Worm (Caenorhabditis elegans): ENCODE measurements around the gene zfp-2.

zfp-2 gene

DNA sequence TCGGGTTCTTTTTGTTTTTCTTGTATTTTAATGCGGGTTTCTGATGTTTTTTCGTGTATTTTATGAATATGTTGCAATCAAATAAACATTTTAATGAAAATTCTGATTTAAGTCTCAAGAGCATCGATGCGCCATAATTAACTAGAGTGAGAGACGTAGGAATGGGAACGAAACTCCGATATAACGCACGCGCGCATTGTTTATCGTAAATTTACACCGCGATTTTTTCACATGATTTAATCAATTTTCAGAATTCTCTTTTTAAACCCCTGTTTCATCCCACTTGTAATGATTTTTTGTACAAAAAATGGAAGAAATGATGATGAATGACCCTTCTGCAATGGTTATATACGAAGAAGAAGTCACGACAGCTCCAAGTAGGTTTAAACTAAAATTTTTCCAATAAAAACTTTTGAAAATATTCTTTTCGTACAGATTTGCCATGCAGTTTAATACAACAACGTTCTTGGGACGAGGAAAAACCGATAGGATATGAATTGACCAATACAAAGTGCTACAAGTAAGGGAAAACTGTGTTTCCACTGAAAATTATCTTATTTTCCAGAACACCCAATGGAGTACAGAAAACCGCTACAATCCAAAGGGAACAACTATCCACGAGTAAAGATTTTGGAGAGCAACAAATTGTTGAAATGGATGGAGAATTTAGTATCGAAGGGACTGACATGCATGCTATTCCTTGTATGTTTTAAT, at the start of gene zfp-2:
Gene zfp-2, plus strand, starts transcription at position 214 of the 714 bp plus-strand sequence.
- TF ChIP-seq unc-42 (tag; optimal IDR thresholded peaks at IDR 0.05) (peak; percentile 47), pha-4 (tag; optimal IDR thresholded peaks at IDR 0.05) (no peak)

- TF ChIP-seq pros-1 (tag; optimal IDR thresholded peaks at IDR 0.05) (no peak), ceh-2 (tag; optimal IDR thresholded peaks at IDR 0.05) (no peak), lin-11 (tag; optimal IDR thresholded peaks at IDR 0.05) (no peak), unc-42 (tag; optimal IDR thresholded peaks at IDR 0.05) (no peak), unc-3 (GFP tag; conservative IDR thresholded peaks at IDR 0.05) (no peak), unc-3 (tag; optimal IDR thresholded peaks at IDR 0.05) (no peak), zip-5 (tag; optimal IDR thresholded peaks at IDR 0.05) (no peak), che-1 (tag; optimal IDR thresholded peaks at IDR 0.05) (no peak), hlh-15 (tag; optimal IDR thresholded peaks at IDR 0.05) (no peak), pha-2 (tag; optimal IDR thresholded peaks at IDR 0.05) (no peak), C38D4.7 (GFP tag; optimal IDR thresholded peaks at IDR 0.05) (no peak), eyg-1 (tag; optimal IDR thresholded peaks at IDR 0.05) (no peak), odd-2 (tag; optimal IDR thresholded peaks at IDR 0.05) (no peak), fkh-6 (tag; optimal IDR thresholded peaks at IDR 0.05) (no peak), rnt-1 (tag; optimal IDR thresholded peaks at IDR 0.05) (no peak), unc-55 (GFP tag; optimal IDR thresholded peaks at IDR 0.05) (no peak), pha-4 (tag; optimal IDR thresholded peaks at IDR 0.05) (no peak), ceh-19 (GFP tag; optimal IDR thresholded peaks at IDR 0.05) (no peak)
Observed at ce11 chrII:9516836-9517235, 40.6 kb upstream of the zfp-2 start, which contains the start of gene gcy-1. TSS of gene gcy-1 (minus strand) at chrII:9516936.

DNA sequence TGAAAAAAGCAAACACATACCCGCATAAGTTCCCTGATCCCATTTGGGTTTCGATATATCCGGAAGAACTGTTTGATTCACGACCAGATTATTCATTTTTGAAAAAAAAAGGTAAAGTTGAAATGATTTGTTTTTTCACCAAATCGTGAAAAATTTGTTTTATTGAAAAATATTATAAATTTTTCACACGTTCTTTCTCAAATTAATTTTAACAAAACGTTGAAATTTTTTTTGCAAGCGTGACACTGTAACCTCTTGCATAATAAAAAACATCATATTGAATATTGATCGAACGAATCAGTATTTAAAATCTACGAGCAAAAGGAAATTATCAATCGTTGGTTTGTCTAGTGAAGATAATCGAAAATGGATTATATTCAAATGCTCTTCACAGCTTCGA, 38.7 kb upstream of the zfp-2 start, which contains the start of the genes sfxn-1.1 and AH6.3:
Gene sfxn-1.1, minus strand, starts transcription at position 101 of the 400 bp plus-strand sequence.
Gene AH6.3, plus strand, starts transcription at position 275 of the 400 bp plus-strand sequence.
- TF ChIP-seq che-1 (tag; optimal IDR thresholded peaks at IDR 0.05) (no peak), F13H6.1 (tag; optimal IDR thresholded peaks at IDR 0.05) (no peak), syd-9 (tag; optimal IDR thresholded peaks at IDR 0.05) (no peak), lin-11 (tag; optimal IDR thresholded peaks at IDR 0.05) (no peak), ttx-3 (tag; optimal IDR thresholded peaks at IDR 0.05) (no peak), tbx-2 (tag; optimal IDR thresholded peaks at IDR 0.05) (no peak), rnt-1 (tag; optimal IDR thresholded peaks at IDR 0.05) (no peak), gmeb-2 (tag; optimal IDR thresholded peaks at IDR 0.05) (no peak), hlh-6 (tag; optimal IDR thresholded peaks at IDR 0.05) (no peak), ceh-9 (tag; optimal IDR thresholded peaks at IDR 0.05) (no peak), hlh-8 (tag; optimal IDR thresholded peaks at IDR 0.05) (no peak), unc-3 (GFP tag; conservative IDR thresholded peaks at IDR 0.05) (no peak), unc-3 (tag; optimal IDR thresholded peaks at IDR 0.05) (no peak), nfya-1 (tag; optimal IDR thresholded peaks at IDR 0.05) (no peak), ets-4 (tag; optimal IDR thresholded peaks at IDR 0.05) (no peak), ref-2 (tag; optimal IDR thresholded peaks at IDR 0.05) (no peak), ceh-19 (GFP tag; optimal IDR thresholded peaks at IDR 0.05) (no peak), ceh-14 (tag; optimal IDR thresholded peaks at IDR 0.05) (no peak), ceh-34 (tag; optimal IDR thresholded peaks at IDR 0.05) (no peak), ceh-18 (tag; optimal IDR thresholded peaks at IDR 0.05) (no peak), unc-42 (tag; optimal IDR thresholded peaks at IDR 0.05) (no peak)

DNA sequence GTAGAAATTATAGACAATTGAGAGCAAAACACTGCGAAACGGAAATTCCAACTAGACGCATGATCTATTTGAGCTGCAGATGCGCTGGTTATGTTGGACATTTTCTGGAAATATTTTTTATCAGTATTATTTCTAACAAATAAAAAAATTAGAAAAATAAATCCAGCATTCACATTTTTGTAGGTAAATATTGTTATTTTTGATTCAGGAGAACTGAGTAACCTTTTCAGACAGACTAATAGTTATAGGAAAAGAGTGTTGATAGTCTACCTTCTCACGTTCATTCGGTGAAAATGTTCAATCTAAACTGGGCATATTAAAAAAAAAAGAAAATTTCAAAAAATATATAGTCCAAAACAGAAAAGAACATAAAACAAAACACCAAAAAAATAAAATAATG, 35.9 kb upstream of the zfp-2 start, which contains the start of gene sra-1:
Gene sra-1, minus strand, starts transcription at position 101 of the 400 bp plus-strand sequence.
- no peak for TF ChIP-seq sox-4 (tag; optimal IDR thresholded peaks at IDR 0.05)
- no peak for TF ChIP-seq pqm-1 (tag; optimal IDR thresholded peaks at IDR 0.05)
- TF ChIP-seq ttx-3 (tag; optimal IDR thresholded peaks at IDR 0.05): no peak
- TF ChIP-seq ceh-2 (tag; optimal IDR thresholded peaks at IDR 0.05): no peak
- TF ChIP-seq T23F11.4 (GFP tag; optimal IDR thresholded peaks at IDR 0.05): no peak
- TF ChIP-seq ceh-19 (GFP tag; optimal IDR thresholded peaks at IDR 0.05): no peak
- TF ChIP-seq pha-2 (tag; optimal IDR thresholded peaks at IDR 0.05): no peak
